Worm (Caenorhabditis elegans) whole organism, L4 larva: ENCODE data around the gene memi-2.

Experiments used
- nhr-48 ChIP-seq: sonication (generic microtip); optimal IDR thresholded peaks from 2 replicates; lab custom pipeline; 2016; ENCODE audit warnings: mild to moderate bottlenecking, missing genetic modification characterization, missing compliant biosample characterization
- pha-4 ChIP-seq, 2 experiments: fragments of 150-350 bp in 1 of 2; fragments of 200-800 bp in 1 of 2; sonication (Bioruptor generic) in 1 of 2; IDR thresholded peaks in 1 of 2; optimal IDR thresholded peaks in 1 of 2; 2 replicates each; pipeline versions ENCODE4 v1.3.6 to Lab custom; 2014 to 2022; ENCODE audit warnings: missing genetic modification characterization in 2 of 2, missing genetic modification reagents in 2 of 2, missing biosample characterization in 1 of 2, missing compliant biosample characterization in 1 of 2
- zag-1 ChIP-seq: fragments of 150-350 bp; optimal IDR thresholded peaks from 2 replicates; lab custom pipeline; 2014; ENCODE audit warnings: missing biosample characterization, missing genetic modification characterization

DNA sequence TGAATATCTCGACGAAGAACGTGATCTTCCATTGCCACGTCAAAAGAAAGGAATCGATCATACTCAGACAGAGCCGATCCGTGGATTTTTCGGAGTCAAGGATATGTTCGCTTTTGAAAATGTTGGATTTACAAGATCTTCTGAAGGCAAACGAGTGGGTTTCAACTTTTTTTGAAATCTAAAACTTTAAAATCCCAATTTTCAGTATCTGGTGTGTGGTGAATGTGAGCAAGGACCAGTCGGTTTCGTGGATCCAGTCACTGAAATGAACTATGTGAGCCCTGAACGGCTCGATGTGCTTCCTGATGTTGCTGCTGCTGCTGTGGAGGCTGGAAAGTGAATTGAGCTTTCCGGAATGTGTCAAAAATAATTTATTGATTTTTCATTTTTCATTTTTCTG, 13.4 kb downstream of the memi-2 start, which contains the start of gene lsm-3:
- TF ChIP-seq nhr-48 (tag; lab: Kevin White, UChicago) (no peak), zag-1 (tag; lab: Kevin White, UChicago) (no peak), pha-4 (GFP tag; IDR thresholded peaks at IDR 0.05; lab: Robert Waterston, UW) (no peak), pha-4 (tag; optimal IDR thresholded peaks at IDR 0.05; lab: Kevin White, UChicago) (no peak)
